Fruit fly (Drosophila melanogaster) whole organism, pupa: ENCODE measurements around the gene Tg.

ENCODE experiments used
- CG10348 ChIP-seq: fragments of 200-800 bp; sonication (Bioruptor generic); IDR thresholded peaks from 2 replicates; pipeline ENCODE4 v1.3.6; 2022; ENCODE audit warnings: missing biosample characterization, missing genetic modification characterization
- CG12605 ChIP-seq: fragments of 200-800 bp; sonication (Bioruptor generic); IDR thresholded peaks from 2 replicates; pipeline ENCODE4 v1.3.6; 2022; ENCODE audit warnings: missing biosample characterization, missing genetic modification characterization
- CG13204 ChIP-seq: fragments of 200-800 bp; sonication (Bioruptor generic); optimal IDR thresholded peaks from 2 replicates; lab custom pipeline; 2018; ENCODE audit warnings: missing biosample characterization, mild to moderate bottlenecking, missing genetic modification characterization, moderate library complexity
- CG14655 ChIP-seq: fragments of 200-800 bp; sonication (Bioruptor generic); optimal IDR thresholded peaks from 3 replicates; lab custom pipeline; 2017; ENCODE audit warnings: mild to moderate bottlenecking, missing biosample characterization, missing genetic modification reagents, missing genetic modification characterization
- CG15710 ChIP-seq: fragments of 200-800 bp; sonication (Bioruptor generic); optimal IDR thresholded peaks from 2 replicates; lab custom pipeline; 2018; ENCODE audit warnings: missing biosample characterization, mild to moderate bottlenecking, missing genetic modification characterization, moderate library complexity
- CG17806 ChIP-seq: fragments of 200-800 bp; sonication (Bioruptor generic); optimal IDR thresholded peaks from 2 replicates; lab custom pipeline; 2018; ENCODE audit warnings: missing biosample characterization, mild to moderate bottlenecking, missing genetic modification characterization, moderate library complexity
- CG32121 ChIP-seq: fragments of 200-800 bp; sonication (Bioruptor generic); IDR thresholded peaks from 2 replicates; pipeline ENCODE4 v1.3.6; 2022; ENCODE audit warnings: missing biosample characterization, missing genetic modification characterization
- CG34367 ChIP-seq: fragments of 200-800 bp; sonication (Bioruptor generic); optimal IDR thresholded peaks from 2 replicates; lab custom pipeline; 2018; ENCODE audit warnings: missing biosample characterization, mild to moderate bottlenecking, missing genetic modification characterization
- CG4496 ChIP-seq: fragments of 200-800 bp; sonication (Bioruptor generic); IDR thresholded peaks from 3 replicates; pipeline ENCODE4 v1.3.6; 2022; ENCODE audit warnings: missing biosample characterization, missing genetic modification characterization
- CG8159 ChIP-seq: fragments of 200-800 bp; sonication (Bioruptor generic); optimal IDR thresholded peaks from 3 replicates; lab custom pipeline; 2018; ENCODE audit warnings: missing biosample characterization, mild to moderate bottlenecking, missing genetic modification characterization, moderate library complexity
- CG8301 ChIP-seq: fragments of 200-800 bp; sonication (Bioruptor generic); optimal IDR thresholded peaks from 2 replicates; lab custom pipeline; 2018; ENCODE audit warnings: missing biosample characterization, mild to moderate bottlenecking, missing genetic modification characterization
- CG9948 ChIP-seq: fragments of 200-800 bp; sonication (Bioruptor generic); optimal IDR thresholded peaks from 2 replicates; lab custom pipeline; 2018; ENCODE audit warnings: missing biosample characterization, mild to moderate bottlenecking, missing genetic modification characterization, moderate library complexity
- D1 ChIP-seq: fragments of 200-800 bp; sonication (Bioruptor generic); optimal IDR thresholded peaks from 2 replicates; lab custom pipeline; 2018; ENCODE audit warnings: missing biosample characterization, mild to moderate bottlenecking, missing genetic modification characterization, moderate library complexity
- EcR ChIP-seq: fragments of 200-800 bp; sonication (Bioruptor generic); optimal IDR thresholded peaks from 3 replicates; lab custom pipeline; 2019; ENCODE audit warnings: missing biosample characterization, missing genetic modification characterization, mild to moderate bottlenecking, moderate library complexity, missing genetic modification reagents
- Ets98B ChIP-seq: fragments of 200-800 bp; sonication (Bioruptor generic); IDR thresholded peaks from 2 replicates; pipeline ENCODE4 v1.3.6; 2022; ENCODE audit warnings: missing biosample characterization, missing genetic modification characterization
- Pif1A ChIP-seq: fragments of 200-800 bp; sonication (Bioruptor generic); optimal IDR thresholded peaks from 3 replicates; lab custom pipeline; 2016; ENCODE audit warnings: missing biosample characterization, missing genetic modification characterization
- Pif1B ChIP-seq: fragments of 200-800 bp; sonication (Bioruptor generic); optimal IDR thresholded peaks from 3 replicates; lab custom pipeline; 2016; ENCODE audit warnings: missing biosample characterization, missing genetic modification characterization
- Snoo ChIP-seq: fragments of 200-800 bp; sonication (Bioruptor generic); optimal IDR thresholded peaks from 3 replicates; lab custom pipeline; 2017; ENCODE audit warnings: missing biosample characterization, mild to moderate bottlenecking, missing genetic modification characterization, inconsistent platforms
- fd96Ca ChIP-seq: fragments of 200-800 bp; sonication (Bioruptor generic); IDR thresholded peaks from 3 replicates; pipeline ENCODE4 v1.3.6; 2022; ENCODE audit warnings: missing biosample characterization, missing genetic modification characterization
- gl ChIP-seq: fragments of 200-800 bp; sonication (Bioruptor generic); optimal IDR thresholded peaks from 2 replicates; lab custom pipeline; 2018; ENCODE audit warnings: missing biosample characterization, mild to moderate bottlenecking, missing genetic modification characterization
- rn ChIP-seq: fragments of 200-800 bp; sonication (Bioruptor generic); IDR thresholded peaks from 2 replicates; pipeline ENCODE4 v1.3.6; 2022; ENCODE audit warnings: missing biosample characterization, missing genetic modification characterization

Gene Tg

DNA sequence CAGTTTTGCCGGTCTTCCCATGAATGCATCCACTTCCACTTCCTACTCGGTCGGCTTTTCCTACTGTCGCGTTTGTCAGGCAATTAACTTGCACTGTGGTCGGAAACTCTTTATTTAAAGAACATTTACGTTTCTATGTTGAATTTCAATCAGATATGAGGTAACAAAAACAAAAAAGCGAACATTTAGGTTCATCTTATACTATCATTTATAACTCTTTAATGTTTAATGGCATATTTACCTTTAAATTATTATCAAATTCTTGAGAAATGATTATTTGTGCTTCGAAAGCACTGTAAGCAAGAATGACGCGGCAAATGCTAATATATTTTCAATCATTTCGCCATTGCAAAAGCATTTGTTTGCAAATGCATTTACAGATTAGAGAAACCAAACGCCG, 22.6 kb downstream of the Tg start:
- TF ChIP-seq EcR (GFP tag; lab: Kevin White, UChicago) (no peak), Pif1A (GFP tag; lab: Kevin White, UChicago) (peak; percentile 18), CG32121 (GFP tag; lab: Robert Waterston, UW) (peak; percentile 37; the same call in 1 of the 2 replicates), CG4496 (GFP tag; lab: Robert Waterston, UW) (peak; percentile 55; the same call in 1 of the 3 replicates), CG8301 (tag; lab: Kevin White, UChicago) (peak; percentile 28), CG15710 (tag; lab: Kevin White, UChicago) (no peak), Ets98B (GFP tag; lab: Robert Waterston, UW) (no peak), CG14655 (GFP tag; lab: Kevin White, UChicago) (no peak), CG12605 (GFP tag; lab: Robert Waterston, UW) (0 out of 2 replicates have a peak, but pooled peaks have one; percentile 16), Pif1B (GFP tag; lab: Kevin White, UChicago) (no peak), gl (tag; lab: Kevin White, UChicago) (no peak), CG17806 (peak; percentile 6), rn (GFP tag; lab: Robert Waterston, UW) (no peak), CG8159 (no peak)

DNA sequence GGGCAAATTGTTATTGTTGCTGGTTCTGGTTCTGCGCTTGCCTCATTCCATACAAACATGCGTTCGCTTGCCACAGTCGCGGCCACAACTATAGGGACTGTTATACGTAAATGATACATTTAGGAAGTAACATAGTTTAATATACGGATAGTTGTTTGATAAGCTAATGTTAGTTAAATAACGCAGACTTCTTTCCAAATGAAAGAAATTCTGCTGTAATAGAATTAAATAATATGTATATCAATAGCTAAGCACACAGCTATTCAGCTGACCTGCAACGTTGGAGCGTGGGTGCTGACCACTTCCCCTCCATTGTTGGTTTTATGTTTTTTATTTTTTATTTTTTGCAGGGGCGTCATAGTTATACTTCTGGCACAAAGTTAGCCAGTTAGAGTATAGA, 23.5 kb downstream of the Tg start:
- TF ChIP-seq CG14655 (GFP tag; lab: Kevin White, UChicago) (no peak), Snoo (no peak), rn (GFP tag; lab: Robert Waterston, UW) (0 out of 2 replicates have a peak, but pooled peaks have one; percentile 13), EcR (GFP tag; lab: Kevin White, UChicago) (no peak), CG9948 (tag; lab: Kevin White, UChicago) (peak; percentile 61), CG13204 (GFP tag; lab: Kevin White, UChicago) (no peak), CG8301 (tag; lab: Kevin White, UChicago) (peak; percentile 77), gl (tag; lab: Kevin White, UChicago) (peak; percentile 8), Pif1B (GFP tag; lab: Kevin White, UChicago) (peak; percentile 18), CG10348 (GFP tag; lab: Robert Waterston, UW) (no peak), CG32121 (GFP tag; lab: Robert Waterston, UW) (peak; percentile 83), CG17806 (peak; percentile 53), D1 (no peak), Pif1A (GFP tag; lab: Kevin White, UChicago) (peak; percentile 78), CG12605 (GFP tag; lab: Robert Waterston, UW) (peak; percentile 80), Ets98B (GFP tag; lab: Robert Waterston, UW) (peak; percentile 82), CG4496 (GFP tag; lab: Robert Waterston, UW) (peak; percentile 79), CG34367 (peak; percentile 35), fd96Ca (GFP tag; lab: Robert Waterston, UW) (peak; percentile 75), CG8159 (peak; percentile 52), CG15710 (tag; lab: Kevin White, UChicago) (peak; percentile 57)

DNA sequence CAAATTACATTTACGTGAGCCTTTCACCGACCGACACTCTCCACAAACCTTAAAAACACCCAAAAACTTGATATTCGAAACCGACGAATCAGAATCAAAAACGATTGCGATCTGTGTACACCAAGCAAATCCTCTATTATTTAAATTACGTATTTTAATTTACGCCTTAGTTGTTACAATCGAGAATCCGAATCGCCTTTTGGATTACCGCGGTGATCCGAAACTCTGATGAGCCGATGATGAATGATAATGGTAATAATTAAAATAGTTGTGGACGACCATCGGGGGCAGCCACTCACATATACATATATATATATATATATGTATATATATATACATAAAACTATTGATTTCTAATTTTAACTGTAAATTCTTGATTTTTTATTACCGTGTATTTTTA, 28.5 kb downstream of the Tg start, which contains the start of gene CG7367:
Gene CG7367, minus strand, starts transcription at position 101 of the 400 bp plus-strand sequence.
- TF ChIP-seq fd96Ca (GFP tag; lab: Robert Waterston, UW) (no peak), EcR (GFP tag; lab: Kevin White, UChicago) (no peak), CG14655 (GFP tag; lab: Kevin White, UChicago) (no peak), CG34367 (no peak), CG32121 (GFP tag; lab: Robert Waterston, UW) (no peak), Snoo (no peak), CG10348 (GFP tag; lab: Robert Waterston, UW) (no peak), D1 (no peak), Pif1A (GFP tag; lab: Kevin White, UChicago) (no peak), CG15710 (tag; lab: Kevin White, UChicago) (no peak), CG12605 (GFP tag; lab: Robert Waterston, UW) (no peak), CG17806 (no peak), CG9948 (tag; lab: Kevin White, UChicago) (no peak), CG4496 (GFP tag; lab: Robert Waterston, UW) (no peak), CG13204 (GFP tag; lab: Kevin White, UChicago) (no peak), rn (GFP tag; lab: Robert Waterston, UW) (no peak), gl (tag; lab: Kevin White, UChicago) (no peak), CG8301 (tag; lab: Kevin White, UChicago) (no peak)

DNA sequence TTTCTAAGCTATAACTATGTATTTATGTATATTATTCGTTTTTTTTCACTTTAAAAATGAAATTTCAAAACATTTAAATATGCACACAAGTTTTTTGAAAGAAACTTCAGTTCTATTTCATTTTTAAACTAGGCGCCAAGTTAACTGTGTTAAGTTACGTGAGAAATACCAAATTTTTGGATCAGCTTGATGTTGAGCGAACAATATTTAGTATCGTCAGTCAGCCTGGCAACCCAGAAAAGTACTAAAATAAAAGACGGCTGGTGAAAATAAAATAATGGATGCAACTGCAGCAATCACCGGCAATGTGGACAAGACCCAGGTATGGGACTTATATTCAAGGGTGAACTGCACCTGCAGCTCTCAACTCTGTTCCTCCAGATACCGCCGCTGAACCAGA, 29.7 kb downstream of the Tg start, which contains the start of gene CCDC53:
Gene CCDC53, plus strand, starts transcription at position 235 of the 400 bp plus-strand sequence.
- TF ChIP-seq rn (GFP tag; lab: Robert Waterston, UW) (no peak), CG10348 (GFP tag; lab: Robert Waterston, UW) (no peak), CG17806 (no peak), Pif1A (GFP tag; lab: Kevin White, UChicago) (no peak), Ets98B (GFP tag; lab: Robert Waterston, UW) (no peak)

DNA sequence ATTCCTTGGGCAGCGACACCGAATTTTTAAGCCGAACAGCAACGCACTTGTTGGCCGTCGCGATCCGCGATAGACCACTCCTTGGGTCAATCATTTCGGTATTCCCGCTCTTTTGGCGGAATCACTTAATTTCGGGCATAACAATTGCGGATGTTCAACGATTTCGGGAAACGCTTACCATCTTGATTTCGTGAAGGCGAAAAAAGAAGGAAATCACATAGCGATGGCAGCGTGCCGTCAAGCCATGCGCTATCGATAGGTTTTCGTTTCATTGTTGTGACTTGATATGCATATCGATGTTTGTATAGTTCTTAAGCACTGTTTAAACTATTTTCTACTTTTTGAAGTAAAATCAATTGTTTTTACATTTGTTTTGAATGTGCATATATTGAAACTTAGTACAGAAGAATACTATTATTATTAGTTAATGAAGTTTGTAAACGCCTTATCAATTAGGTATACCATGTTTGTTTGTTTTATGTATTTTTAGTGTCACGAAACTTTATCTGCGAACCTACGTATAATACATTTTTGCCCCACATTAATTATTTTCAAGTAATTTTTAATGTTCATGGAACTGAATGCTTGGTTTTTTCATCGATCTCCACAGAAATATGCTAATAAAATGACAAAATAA, 31.6 kb downstream of the Tg start, which contains the start of gene RpL36A:
Gene RpL36A, minus strand, starts transcription at position 265 of the 637 bp plus-strand sequence.
- TF ChIP-seq Snoo, result peak; percentile 6
- peak; percentile 34; the same call in 1 of the 3 replicates for TF ChIP-seq fd96Ca (GFP tag; lab: Robert Waterston, UW)
- peak; percentile 33 for TF ChIP-seq gl (tag; lab: Kevin White, UChicago)
- no peak for TF ChIP-seq Pif1B (GFP tag; lab: Kevin White, UChicago)
- TF ChIP-seq CG17806, result no peak
- TF ChIP-seq CG15710 (tag; lab: Kevin White, UChicago), result peak; percentile 34
- peak; percentile 28; the same call in 1 of the 2 replicates for TF ChIP-seq Ets98B (GFP tag; lab: Robert Waterston, UW)
- peak; percentile 12 for TF ChIP-seq CG34367
- no peak; the same call in 1 of the 2 replicates for TF ChIP-seq CG12605 (GFP tag; lab: Robert Waterston, UW)
- TF ChIP-seq CG8159, result peak; percentile 18
- no peak for TF ChIP-seq D1
